Worm (Caenorhabditis elegans): Measurements from ENCODE around the gene icap-1.

icap-1 gene

ce11 chrIV:13786690-13787089, at the start of gene icap-1:
Gene icap-1, minus strand, starts transcription at chrIV:13786961.
- TF ChIP-seq attf-5 (GFP tag; optimal IDR thresholded peaks at IDR 0.05) (peak; percentile 73), tbp1 (GFP tag; optimal IDR thresholded peaks at IDR 0.05) (peak; percentile 4), F37B4.10 (GFP tag; IDR thresholded peaks at IDR 0.05) (no peak), zfh-2 (GFP tag; conservative IDR thresholded peaks at IDR 0.05) (no peak), dox-1 (GFP tag; IDR thresholded peaks at IDR 0.05) (0 out of 2 replicates have a peak, but pooled peaks have one; percentile 15), nhr-80 (tag; optimal IDR thresholded peaks at IDR 0.05) (peak; percentile 66), snpc-4 (GFP tag; optimal IDR thresholded peaks at IDR 0.05) (no peak), snpc-4 (tag; optimal IDR thresholded peaks at IDR 0.05) (peak in 1 of 4 experiments; percentile 60), ztf-18 (tag; optimal IDR thresholded peaks at IDR 0.05) (peak; percentile 48), T07F8.4 (tag; optimal IDR thresholded peaks at IDR 0.05) (no peak), athp-1 (tag; optimal IDR thresholded peaks at IDR 0.05) (no peak)

- no peak for TF ChIP-seq zfh-2 (GFP tag; conservative IDR thresholded peaks at IDR 0.05)
- TF ChIP-seq C17E4.6 (GFP tag; IDR thresholded peaks at IDR 0.05), result no peak
- no peak for TF ChIP-seq attf-3 (GFP tag; conservative IDR thresholded peaks at IDR 0.05)
- TF ChIP-seq F39B2.1 (GFP tag; IDR thresholded peaks at IDR 0.05), result no peak
- TF ChIP-seq ztf-22 (GFP tag; optimal IDR thresholded peaks at IDR 0.05), result no peak
- no peak for TF ChIP-seq F23B12.7 (tag; optimal IDR thresholded peaks at IDR 0.05; ENCODE audit: insufficient read depth)
- no peak for TF ChIP-seq aptf-3 (GFP tag; IDR thresholded peaks at IDR 0.05)
- TF ChIP-seq ztf-26 (tag; optimal IDR thresholded peaks at IDR 0.05), result no peak
- TF ChIP-seq madf-3 (GFP tag; IDR thresholded peaks at IDR 0.05), result no peak
- TF ChIP-seq ceh-91 (GFP tag; IDR thresholded peaks at IDR 0.05), result no peak
- no peak for TF ChIP-seq efl-1 (GFP tag; optimal IDR thresholded peaks at IDR 0.05)
These were observed 49.5 kb upstream of the icap-1 start, which contains the start of gene H08M01.1 for ce11 chrIV:13836290-13836689. Gene H08M01.1, minus strand, starts transcription at chrIV:13836390.

- TF ChIP-seq Y53G8AR.9 (GFP tag; conservative IDR thresholded peaks at IDR 0.05), result no peak
- TF ChIP-seq sdz-38 (tag; optimal IDR thresholded peaks at IDR 0.05), result no peak
- no peak for TF ChIP-seq him-1 (tag; optimal IDR thresholded peaks at IDR 0.05)
- TF ChIP-seq ztf-18 (tag; optimal IDR thresholded peaks at IDR 0.05), result no peak
- TF ChIP-seq pha-4 (tag; optimal IDR thresholded peaks at IDR 0.05), result no peak
- TF ChIP-seq lsl-1 (GFP tag; optimal IDR thresholded peaks at IDR 0.05), result no peak
- TF ChIP-seq chd-7 (tag; optimal IDR thresholded peaks at IDR 0.05), result no peak
- TF ChIP-seq T26A5.8 (tag; optimal IDR thresholded peaks at IDR 0.05), result no peak
- no peak for TF ChIP-seq let-526 (GFP tag; IDR thresholded peaks at IDR 0.05)
- TF ChIP-seq dpff-1 (tag; optimal IDR thresholded peaks at IDR 0.05), result no peak
- no peak for TF ChIP-seq ZK185.1 (tag; optimal IDR thresholded peaks at IDR 0.05; ENCODE audit: poor library complexity, severe bottlenecking)
- no peak for TF ChIP-seq snpc-1.1 (tag; optimal IDR thresholded peaks at IDR 0.05; ENCODE audit: insufficient read depth)
- no peak for TF ChIP-seq ets-4 (GFP tag; optimal IDR thresholded peaks at IDR 0.05)
- TF ChIP-seq bed-1 (GFP tag; IDR thresholded peaks at IDR 0.05), result no peak
- no peak for TF ChIP-seq mxl-1 (tag; optimal IDR thresholded peaks at IDR 0.05)
- no peak for TF ChIP-seq ztf-22 (GFP tag; optimal IDR thresholded peaks at IDR 0.05)
- no peak for TF ChIP-seq mel-28 (tag; optimal IDR thresholded peaks at IDR 0.05; ENCODE audit: borderline replicate concordance)
- no peak for TF ChIP-seq snpc-4 (GFP tag; optimal IDR thresholded peaks at IDR 0.05)
- no peak for TF ChIP-seq snpc-4 (tag; optimal IDR thresholded peaks at IDR 0.05)
These were observed 47.8 kb upstream of the icap-1 start for ce11 chrIV:13834394-13835129.

All from whole organism, young adult.